Fruit fly (Drosophila melanogaster) whole organism, pupa: ENCODE data around the gene CG14200.

Experiments
- CG13204 ChIP-seq: fragments of 200-800 bp; sonication (Bioruptor generic); optimal IDR thresholded peaks from 2 replicates; lab custom pipeline; 2018; ENCODE audit warnings: missing biosample characterization, mild to moderate bottlenecking, missing genetic modification characterization, moderate library complexity
- CG17806 ChIP-seq: fragments of 200-800 bp; sonication (Bioruptor generic); optimal IDR thresholded peaks from 2 replicates; lab custom pipeline; 2018; ENCODE audit warnings: missing biosample characterization, mild to moderate bottlenecking, missing genetic modification characterization, moderate library complexity
- EcR ChIP-seq: fragments of 200-800 bp; sonication (Bioruptor generic); optimal IDR thresholded peaks from 3 replicates; lab custom pipeline; 2019; ENCODE audit warnings: missing biosample characterization, missing genetic modification characterization, mild to moderate bottlenecking, moderate library complexity, missing genetic modification reagents

DNA sequence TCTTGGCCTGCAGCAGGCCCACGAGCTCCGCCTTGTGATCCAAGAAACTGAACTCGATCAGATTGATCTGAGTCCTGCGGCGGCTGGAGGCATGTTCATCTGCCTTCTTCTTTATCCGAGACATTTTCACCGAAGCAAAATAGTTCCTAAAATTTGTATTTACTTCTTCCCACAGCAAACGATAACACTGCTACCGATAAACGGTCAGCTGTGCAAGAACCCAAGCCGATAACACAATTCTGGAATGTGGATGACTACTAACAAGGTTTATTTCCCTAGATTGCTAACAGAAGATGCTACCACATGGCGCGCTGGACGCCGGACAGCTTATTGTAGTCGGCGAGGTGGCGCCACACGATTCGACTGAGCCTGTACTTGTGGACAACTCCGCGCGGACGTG lies 16.2 kb upstream of the CG14200 start, which contains the start of gene CG32533:
- TF ChIP-seq CG13204 (GFP tag; lab: Kevin White, UChicago) (no peak), EcR (GFP tag; lab: Kevin White, UChicago) (no peak), CG17806 (tag; lab: Kevin White, UChicago) (no peak)
